Fruit fly (Drosophila melanogaster) whole organism, prepupa: ENCODE measurements around the gene CG7656.

Experiments
- CG32006 ChIP-seq: fragments of 200-800 bp; sonication (Bioruptor generic); optimal IDR thresholded peaks from 3 replicates; lab custom pipeline; 2017; ENCODE audit warnings: missing biosample characterization, mild to moderate bottlenecking, missing genetic modification characterization
- dac ChIP-seq: fragments of 200-800 bp; sonication (Bioruptor generic); optimal IDR thresholded peaks from 2 replicates; lab custom pipeline; 2017; ENCODE audit warnings: missing biosample characterization, mild to moderate bottlenecking, missing genetic modification characterization

dm6 chr3L:15594093-15594653 lies 6.2 kb upstream of the CG7656 start:
- no peak for TF ChIP-seq CG32006 (GFP tag; lab: Kevin White, UChicago)
- TF ChIP-seq dac: no peak
